Worm (Caenorhabditis elegans): ENCODE results near the gene H03G16.6.

ce11 chrX:15087752-15088151 lies 35.3 kb downstream of the H03G16.6 start:
- no peak for TF ChIP-seq C16A3.4 (tag; optimal IDR thresholded peaks at IDR 0.05)
- TF ChIP-seq nhr-90 (tag; optimal IDR thresholded peaks at IDR 0.05; ENCODE audit: poor library complexity), result no peak
- TF ChIP-seq unc-86 (tag; optimal IDR thresholded peaks at IDR 0.05), result no peak
- no peak for TF ChIP-seq aha-1 (tag; optimal IDR thresholded peaks at IDR 0.05)
- TF ChIP-seq sup-37 (GFP tag; optimal IDR thresholded peaks at IDR 0.05), result no peak
- no peak for TF ChIP-seq ama-1 (optimal IDR thresholded peaks at IDR 0.05)
- TF ChIP-seq ceh-63 (GFP tag; optimal IDR thresholded peaks at IDR 0.05), result no peak
- no peak for TF ChIP-seq lin-15B (tag; optimal IDR thresholded peaks at IDR 0.05)
- no peak for TF ChIP-seq elt-3 (tag; optimal IDR thresholded peaks at IDR 0.05)
- TF ChIP-seq fos-1 (tag; optimal IDR thresholded peaks at IDR 0.05), result no peak
- TF ChIP-seq mdl-1 (tag; optimal IDR thresholded peaks at IDR 0.05), result no peak

Data from whole organism, L1 larva.